Comparison of ENCODE assay signal across 3 worm cellular contexts in the genomic region with DNA sequence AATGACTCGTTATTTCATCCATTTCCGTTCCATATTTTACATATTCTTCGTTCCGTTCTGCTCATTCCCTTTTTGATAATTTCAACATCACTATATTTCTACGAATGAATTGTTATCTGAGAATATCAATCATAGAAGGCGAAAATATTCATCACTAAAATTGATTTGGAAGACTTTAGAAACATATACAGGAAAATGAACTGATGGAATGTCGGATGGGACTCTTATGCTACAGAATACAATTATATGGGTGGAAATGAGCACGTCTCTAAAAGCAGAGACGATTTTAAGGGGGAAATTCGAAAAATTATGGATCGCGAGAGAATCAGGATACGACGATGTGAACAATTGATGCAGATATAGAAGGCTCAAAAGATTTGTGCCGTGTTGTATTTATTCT.
TF ChIP-seq lines count a peak whose summit lies in the region.

No protein-coding gene starts in this region.

TF ChIP-seq in whole organism, L1 larva, 84 proteins besides CTCF, POLR2A, EP300 and RAD21:
- TF ChIP-seq unc-30 (tag; optimal IDR thresholded peaks at IDR 0.05; lab: Kevin White, UChicago) (no peak), nhr-71 (tag; optimal IDR thresholded peaks at IDR 0.05; lab: Kevin White, UChicago) (peak; percentile 16)

TF ChIP-seq in whole organism, L4 larva, 104 proteins besides CTCF, POLR2A, EP300 and RAD21:
- TF ChIP-seq Y48G9A.11 (GFP tag; IDR thresholded peaks at IDR 0.05; lab: Robert Waterston, UW) = 0 out of 2 replicates have a peak, but pooled peaks have one; percentile 30
- no peak for TF ChIP-seq madf-9 (GFP tag; conservative IDR thresholded peaks at IDR 0.05; lab: Robert Waterston, UW)
- no peak for TF ChIP-seq nhr-41 (GFP tag; IDR thresholded peaks at IDR 0.05; lab: Robert Waterston, UW)
- no peak for TF ChIP-seq lin-15B (tag; optimal IDR thresholded peaks at IDR 0.05; lab: Kevin White, UChicago)
- TF ChIP-seq gei-8 (GFP tag; optimal IDR thresholded peaks at IDR 0.05; lab: Kevin White, UChicago) = peak; percentile 30
- no peak for TF ChIP-seq nhr-48 (tag; optimal IDR thresholded peaks at IDR 0.05; lab: Kevin White, UChicago)
- TF ChIP-seq ama-1 (optimal IDR thresholded peaks at IDR 0.05; lab: Kevin White, UChicago) = peak; percentile 31
- peak in 1 of 2 experiments; percentile 51 for TF ChIP-seq unc-62 (GFP tag; optimal IDR thresholded peaks at IDR 0.05 in 1 of 2; lab: Kevin White, UChicago)
- no peak for TF ChIP-seq unc-62 (tag; optimal IDR thresholded peaks at IDR 0.05; lab: Kevin White, UChicago)
- TF ChIP-seq daf-16 (GFP tag; optimal IDR thresholded peaks at IDR 0.05; lab: Kevin White, UChicago) = no peak
- peak; percentile 18 for TF ChIP-seq daf-16 (tag; optimal IDR thresholded peaks at IDR 0.05; lab: Kevin White, UChicago)
- no peak for TF ChIP-seq rbr-2 (tag; optimal IDR thresholded peaks at IDR 0.05; lab: Kevin White, UChicago)
- TF ChIP-seq set-16 (GFP tag; IDR thresholded peaks at IDR 0.05; lab: Robert Waterston, UW) = no peak
- no peak for TF ChIP-seq spr-3 (GFP tag; optimal IDR thresholded peaks at IDR 0.05; lab: Kevin White, UChicago)
- TF ChIP-seq F37D6.2 (tag; optimal IDR thresholded peaks at IDR 0.05; lab: Kevin White, UChicago) = no peak
- TF ChIP-seq Y105C5A.15 (GFP tag; IDR thresholded peaks at IDR 0.05; lab: Robert Waterston, UW) = 0 out of 2 replicates have a peak, but pooled peaks have one; percentile 40
- TF ChIP-seq arid-1 (GFP tag; conservative IDR thresholded peaks at IDR 0.05; lab: Robert Waterston, UW) = 0 out of 2 replicates have a peak, but pooled peaks have one; percentile 41
- no peak for TF ChIP-seq nhr-76 (tag; optimal IDR thresholded peaks at IDR 0.05; lab: Kevin White, UChicago)
- no peak for TF ChIP-seq T26A8.4 (GFP tag; IDR thresholded peaks at IDR 0.05; lab: Robert Waterston, UW)
- TF ChIP-seq zip-2 (tag; optimal IDR thresholded peaks at IDR 0.05; lab: Kevin White, UChicago) = no peak
TF ChIP-seq in whole organism, L4 larva: peak in this region for 7.

TF ChIP-seq in whole organism, young adult, 124 proteins besides CTCF, POLR2A, EP300 and RAD21:
- TF ChIP-seq nhr-120 (GFP tag; IDR thresholded peaks at IDR 0.05; lab: Robert Waterston, UW) (no peak), zim-3 (tag; optimal IDR thresholded peaks at IDR 0.05; lab: Kevin White, UChicago) (no peak), mxl-1 (tag; optimal IDR thresholded peaks at IDR 0.05; lab: Kevin White, UChicago) (no peak), let-526 (GFP tag; IDR thresholded peaks at IDR 0.05; lab: Robert Waterston, UW) (peak; percentile 57; the same call in 1 of the 2 replicates), hmg-20 (GFP tag; IDR thresholded peaks at IDR 0.05; lab: Robert Waterston, UW) (no peak), F57A8.1 (GFP tag; optimal IDR thresholded peaks at IDR 0.05; lab: Kevin White, UChicago) (no peak), Y56A3A.18 (GFP tag; IDR thresholded peaks at IDR 0.05; lab: Robert Waterston, UW) (no peak), ama-1 (optimal IDR thresholded peaks at IDR 0.05; lab: Kevin White, UChicago) (no peak), ama-1 (GFP tag; optimal IDR thresholded peaks at IDR 0.05; lab: Kevin White, UChicago) (peak in 1 of 2 experiments; percentile 42), F39B2.1 (GFP tag; IDR thresholded peaks at IDR 0.05; lab: Robert Waterston, UW) (no peak), F23B12.7 (tag; optimal IDR thresholded peaks at IDR 0.05; lab: Kevin White, UChicago; ENCODE audit: insufficient read depth) (no peak), gei-17 (GFP tag; optimal IDR thresholded peaks at IDR 0.05; lab: Kevin White, UChicago) (no peak), B0336.3 (GFP tag; IDR thresholded peaks at IDR 0.05; lab: Robert Waterston, UW) (peak; percentile 36; the same call in 1 of the 2 replicates), Y53G8AR.9 (GFP tag; conservative IDR thresholded peaks at IDR 0.05; lab: Robert Waterston, UW) (0 out of 2 replicates have a peak, but pooled peaks have one; percentile 45), atf-7 (tag; optimal IDR thresholded peaks at IDR 0.05; lab: Kevin White, UChicago) (no peak), egl-44 (GFP tag; IDR thresholded peaks at IDR 0.05; lab: Robert Waterston, UW) (no peak), cebp-1 (GFP tag; IDR thresholded peaks at IDR 0.05; lab: Robert Waterston, UW) (no peak), cebp-1 (tag; optimal IDR thresholded peaks at IDR 0.05; lab: Kevin White, UChicago) (peak; percentile 14), dpff-1 (tag; optimal IDR thresholded peaks at IDR 0.05; lab: Kevin White, UChicago) (no peak), B0261.1 (tag; optimal IDR thresholded peaks at IDR 0.05; lab: Kevin White, UChicago) (no peak), lag-1 (GFP tag; IDR thresholded peaks at IDR 0.05; lab: Robert Waterston, UW) (no peak), bed-1 (GFP tag; IDR thresholded peaks at IDR 0.05; lab: Robert Waterston, UW) (0 out of 2 replicates have a peak, but pooled peaks have one; percentile 37), zfh-2 (GFP tag; conservative IDR thresholded peaks at IDR 0.05; lab: Robert Waterston, UW) (no peak), hrde-1 (tag; optimal IDR thresholded peaks at IDR 0.05; lab: Kevin White, UChicago; ENCODE audit: borderline replicate concordance) (peak; percentile 81), tlf-1 (GFP tag; optimal IDR thresholded peaks at IDR 0.05; lab: Kevin White, UChicago) (no peak), F37B4.10 (GFP tag; IDR thresholded peaks at IDR 0.05; lab: Robert Waterston, UW) (no peak), F52B5.7 (tag; optimal IDR thresholded peaks at IDR 0.05; lab: Kevin White, UChicago) (peak; percentile 70), K11D2.4 (GFP tag; IDR thresholded peaks at IDR 0.05; lab: Robert Waterston, UW) (no peak), let-607 (tag; optimal IDR thresholded peaks at IDR 0.05; lab: Kevin White, UChicago) (peak in 1 of 2 experiments; percentile 13), Y53F4B.3 (GFP tag; IDR thresholded peaks at IDR 0.05; lab: Robert Waterston, UW) (no peak), lsy-27 (tag; optimal IDR thresholded peaks at IDR 0.05; lab: Kevin White, UChicago; ENCODE audit: borderline replicate concordance, insufficient read depth) (no peak), him-1 (tag; optimal IDR thresholded peaks at IDR 0.05; lab: Kevin White, UChicago) (peak; percentile 48), ztf-3 (GFP tag; optimal IDR thresholded peaks at IDR 0.05; lab: Kevin White, UChicago) (no peak), lin-26 (GFP tag; IDR thresholded peaks at IDR 0.05; lab: Robert Waterston, UW) (peak; percentile 58; the same call in 1 of the 2 replicates), ceh-100 (GFP tag; IDR thresholded peaks at IDR 0.05; lab: Robert Waterston, UW) (no peak), snpc-1.1 (tag; optimal IDR thresholded peaks at IDR 0.05; lab: Kevin White, UChicago; ENCODE audit: insufficient read depth) (peak; percentile 64), F22D6.2 (tag; optimal IDR thresholded peaks at IDR 0.05; lab: Kevin White, UChicago) (no peak), T07F8.4 (tag; optimal IDR thresholded peaks at IDR 0.05; lab: Kevin White, UChicago) (no peak), athp-1 (tag; optimal IDR thresholded peaks at IDR 0.05; lab: Kevin White, UChicago) (no peak), tbp1 (GFP tag; optimal IDR thresholded peaks at IDR 0.05; lab: Kevin White, UChicago) (no peak)
TF ChIP-seq in whole organism, young adult: peak in this region for 12.
